Fruit fly (Drosophila melanogaster) whole organism, embryonic: Measurements from ENCODE around the gene Pka-C1.

ENCODE experiments used
- Atf-2 ChIP-seq: fragments of 200-800 bp; sonication (Bioruptor generic); optimal IDR thresholded peaks from 2 replicates; lab custom pipeline; 2016; ENCODE audit warnings: missing biosample characterization, missing genetic modification characterization
- Awh ChIP-seq: fragments of 200-800 bp; sonication (Bioruptor generic); IDR thresholded peaks from 2 replicates; pipeline ENCODE4, ENCODE4 v1.3.6; 2022; ENCODE audit warnings: missing biosample characterization, missing genetic modification characterization
- Blimp-1 ChIP-seq: fragments of 200-800 bp; sonication (Bioruptor generic); optimal IDR thresholded peaks from 3 replicates; lab custom pipeline; 2018; ENCODE audit warnings: missing biosample characterization, missing genetic modification characterization, mild to moderate bottlenecking, moderate library complexity, missing genetic modification reagents
- C15 ChIP-seq: fragments of 200-800 bp; sonication (Bioruptor generic); IDR thresholded peaks from 3 replicates; pipeline ENCODE4 v1.3.6; 2022; ENCODE audit warnings: missing biosample characterization, missing genetic modification characterization
- CG10462 ChIP-seq: fragments of 200-800 bp; sonication (Bioruptor generic); optimal IDR thresholded peaks from 2 replicates; lab custom pipeline; 2016; ENCODE audit warnings: missing biosample characterization, missing genetic modification characterization
- CG11695 ChIP-seq: fragments of 200-800 bp; sonication (Bioruptor generic); IDR thresholded peaks from 3 replicates; pipeline ENCODE4 v1.3.6; 2022; ENCODE audit warnings: missing biosample characterization, missing genetic modification characterization
- CG13287 ChIP-seq: fragments of 200-800 bp; sonication (Bioruptor generic); IDR thresholded peaks from 2 replicates; pipeline ENCODE4 v1.3.6; 2022; ENCODE audit warnings: missing biosample characterization, missing genetic modification characterization; ENCODE audit not compliant: partially characterized antibody
- CG13624 ChIP-seq: fragments of 200-800 bp; sonication (Bioruptor generic); optimal IDR thresholded peaks from 2 replicates; lab custom pipeline; 2016; ENCODE audit warnings: missing biosample characterization, missing genetic modification characterization
- CG13775 ChIP-seq: fragments of 200-800 bp; sonication (Bioruptor generic); optimal IDR thresholded peaks from 3 replicates; lab custom pipeline; 2017; ENCODE audit warnings: missing biosample characterization, mild to moderate bottlenecking, missing genetic modification characterization
- CG13894 ChIP-seq: fragments of 200-800 bp; sonication (Bioruptor generic); optimal IDR thresholded peaks from 3 replicates; lab custom pipeline; 2018; ENCODE audit warnings: missing biosample characterization, mild to moderate bottlenecking, missing genetic modification characterization, moderate library complexity
- CG14050 ChIP-seq: fragments of 200-800 bp; sonication (Bioruptor generic); IDR thresholded peaks from 3 replicates; pipeline ENCODE4 v1.3.6; 2022; ENCODE audit warnings: missing biosample characterization, missing genetic modification characterization
- CG17568 ChIP-seq: fragments of 200-800 bp; sonication (Bioruptor generic); optimal IDR thresholded peaks from 2 replicates; lab custom pipeline; 2018; ENCODE audit warnings: missing biosample characterization, mild to moderate bottlenecking, missing genetic modification characterization, moderate library complexity
- CG17802 ChIP-seq: fragments of 200-800 bp; sonication (Bioruptor generic); optimal IDR thresholded peaks from 2 replicates; lab custom pipeline; 2018; ENCODE audit warnings: missing biosample characterization, mild to moderate bottlenecking, missing genetic modification characterization, moderate library complexity
- CG2129 ChIP-seq: fragments of 200-800 bp; sonication (Bioruptor generic); IDR thresholded peaks from 2 replicates; pipeline ENCODE4 v1.3.6; 2022; ENCODE audit warnings: missing biosample characterization, missing genetic modification characterization; ENCODE audit not compliant: partially characterized antibody
- CG2199 ChIP-seq: fragments of 200-800 bp; sonication (Bioruptor generic); IDR thresholded peaks from 3 replicates; pipeline ENCODE4 v1.3.6; 2022; ENCODE audit warnings: missing biosample characterization, missing genetic modification characterization
- CG34422 ChIP-seq: fragments of 200-800 bp; sonication (Bioruptor generic); IDR thresholded peaks from 3 replicates; pipeline ENCODE4 v1.3.6; 2022; ENCODE audit warnings: missing biosample characterization, missing genetic modification characterization
- CG3838 ChIP-seq: fragments of 200-800 bp; sonication (Bioruptor generic); optimal IDR thresholded peaks from 3 replicates; lab custom pipeline; 2016; ENCODE audit warnings: missing biosample characterization, missing genetic modification characterization
- CG42726 ChIP-seq: fragments of 200-800 bp; sonication (Bioruptor generic); IDR thresholded peaks from 2 replicates; pipeline ENCODE4 v1.3.6; 2022; ENCODE audit warnings: missing biosample characterization, missing genetic modification characterization; ENCODE audit not compliant: partially characterized antibody
- CG5180 ChIP-seq: fragments of 200-800 bp; sonication (Bioruptor generic); optimal IDR thresholded peaks from 3 replicates; lab custom pipeline; 2017; ENCODE audit warnings: missing biosample characterization, missing genetic modification characterization, mild to moderate bottlenecking, moderate library complexity, missing genetic modification reagents
- CG6654 ChIP-seq: fragments of 200-800 bp; sonication (Bioruptor generic); optimal IDR thresholded peaks from 2 replicates; lab custom pipeline; 2017; ENCODE audit warnings: missing biosample characterization, mild to moderate bottlenecking, missing genetic modification characterization
- CG7372 ChIP-seq: fragments of 200-800 bp; sonication (Bioruptor generic); IDR thresholded peaks from 2 replicates; pipeline ENCODE4 v1.3.6; 2022; ENCODE audit warnings: missing biosample characterization, missing genetic modification characterization
- CG7556 ChIP-seq: fragments of 200-800 bp; sonication (Bioruptor generic); optimal IDR thresholded peaks from 2 replicates; lab custom pipeline; 2017; ENCODE audit warnings: missing biosample characterization, mild to moderate bottlenecking, missing genetic modification characterization
- CG8281 ChIP-seq: fragments of 200-800 bp; sonication (Bioruptor generic); optimal IDR thresholded peaks from 2 replicates; lab custom pipeline; 2018; ENCODE audit warnings: missing biosample characterization, mild to moderate bottlenecking, missing genetic modification characterization, moderate library complexity
- CG9932 ChIP-seq: fragments of 200-800 bp; sonication (Bioruptor generic); IDR thresholded peaks from 2 replicates; pipeline ENCODE4 v1.3.6; 2022; ENCODE audit warnings: missing biosample characterization, missing genetic modification characterization
- Drgx ChIP-seq: fragments of 200-800 bp; sonication (Bioruptor generic); IDR thresholded peaks from 2 replicates; pipeline ENCODE4 v1.3.6; 2022; ENCODE audit warnings: missing biosample characterization, missing genetic modification characterization
- E2f1 ChIP-seq: fragments of 200-800 bp; sonication (Bioruptor generic); IDR thresholded peaks from 2 replicates; pipeline ENCODE4 v1.3.6; 2022; ENCODE audit warnings: missing biosample characterization, missing genetic modification characterization
- E2f2 ChIP-seq: fragments of 200-800 bp; sonication (Bioruptor generic); IDR thresholded peaks from 2 replicates; pipeline ENCODE4 v1.3.6; 2022; ENCODE audit warnings: missing biosample characterization, missing genetic modification characterization
- Ets65A ChIP-seq: fragments of 200-800 bp; sonication (Bioruptor generic); peaks from one replicate; lab custom pipeline; 2016; ENCODE audit warnings: missing biosample characterization, missing genetic modification characterization
- HmgZ ChIP-seq: fragments of 200-800 bp; sonication (Bioruptor generic); optimal IDR thresholded peaks from 2 replicates; lab custom pipeline; 2018; ENCODE audit warnings: missing biosample characterization, mild to moderate bottlenecking, missing genetic modification characterization
- Lim3 ChIP-seq: fragments of 200-800 bp; sonication (Bioruptor generic); IDR thresholded peaks from 2 replicates; pipeline ENCODE4 v1.3.6; 2022; ENCODE audit warnings: missing biosample characterization, missing genetic modification characterization
- Oli ChIP-seq: fragments of 200-800 bp; sonication (Bioruptor generic); optimal IDR thresholded peaks from 2 replicates; lab custom pipeline; 2018; ENCODE audit warnings: missing biosample characterization, mild to moderate bottlenecking, missing genetic modification characterization, moderate library complexity
- Pdp1 ChIP-seq, 2 experiments: fragments of 200-800 bp; sonication (Bioruptor generic); optimal IDR thresholded peaks; 3 replicates each; lab custom pipeline; 2016; ENCODE audit warnings: missing biosample characterization in 2 of 2, missing genetic modification characterization in 2 of 2, mild to moderate bottlenecking in 1 of 2, moderate library complexity in 1 of 2
- Side ChIP-seq: fragments of 200-800 bp; sonication (Bioruptor generic); optimal IDR thresholded peaks from 2 replicates; lab custom pipeline; 2016; ENCODE audit warnings: missing biosample characterization, missing genetic modification characterization
- Usf ChIP-seq: fragments of 200-800 bp; sonication (Bioruptor generic); optimal IDR thresholded peaks from 2 replicates; lab custom pipeline; 2017; ENCODE audit warnings: missing genotype, missing biosample characterization, missing genetic modification characterization
- al ChIP-seq: fragments of 200-800 bp; sonication (Bioruptor generic); IDR thresholded peaks from 2 replicates; pipeline ENCODE4 v1.3.6; 2022; ENCODE audit warnings: missing biosample characterization, missing genetic modification characterization
- cg ChIP-seq: fragments of 200-800 bp; sonication (Bioruptor generic); optimal IDR thresholded peaks from 3 replicates; lab custom pipeline; 2019; ENCODE audit warnings: missing biosample characterization, mild to moderate bottlenecking, missing genetic modification characterization, moderate library complexity
- chinmo ChIP-seq: fragments of 200-800 bp; sonication (Bioruptor generic); IDR thresholded peaks from 4 replicates; pipeline ENCODE4 v1.3.6; 2022; ENCODE audit warnings: missing biosample characterization, missing genetic modification characterization; ENCODE audit not compliant: partially characterized antibody
- dmrt11E ChIP-seq: fragments of 200-800 bp; sonication (Bioruptor generic); optimal IDR thresholded peaks from 3 replicates; lab custom pipeline; 2018; ENCODE audit warnings: missing biosample characterization, mild to moderate bottlenecking, missing genetic modification characterization, moderate library complexity
- eve ChIP-seq, 2 experiments: fragments of >200 bp; optimal IDR thresholded peaks; 2 replicates each; lab custom pipeline; 2017; ENCODE audit warnings: missing biosample characterization in 2 of 2, missing genetic modification characterization in 2 of 2
- ftz-f1 ChIP-seq: fragments of 200-800 bp; sonication (Bioruptor generic); optimal IDR thresholded peaks from 2 replicates; lab custom pipeline; 2016; ENCODE audit warnings: missing biosample characterization, missing genetic modification characterization
- grn ChIP-seq: fragments of 200-800 bp; sonication (Bioruptor generic); optimal IDR thresholded peaks from 3 replicates; lab custom pipeline; 2017; ENCODE audit warnings: missing biosample characterization, missing genetic modification characterization
- hb ChIP-seq: fragments of 200-800 bp; sonication (Bioruptor generic); IDR thresholded peaks from 3 replicates; pipeline ENCODE4 v1.3.6; 2022; ENCODE audit warnings: missing biosample characterization, missing genetic modification characterization; ENCODE audit not compliant: partially characterized antibody
- nerfin-1 ChIP-seq: fragments of 200-800 bp; sonication (Bioruptor generic); optimal IDR thresholded peaks from 3 replicates; lab custom pipeline; 2019; ENCODE audit warnings: missing biosample characterization, mild to moderate bottlenecking, missing genetic modification characterization, moderate library complexity
- nom ChIP-seq: fragments of 200-800 bp; sonication (Bioruptor generic); optimal IDR thresholded peaks from 2 replicates; lab custom pipeline; 2017; ENCODE audit warnings: missing biosample characterization, missing genetic modification characterization, mild to moderate bottlenecking, moderate library complexity, missing genetic modification reagents
- oc ChIP-seq: fragments of 200-800 bp; sonication (Bioruptor generic); optimal IDR thresholded peaks from 2 replicates; lab custom pipeline; 2018; ENCODE audit warnings: missing biosample characterization, mild to moderate bottlenecking, missing genetic modification characterization, moderate library complexity
- pros ChIP-seq: fragments of 200-800 bp; sonication (Bioruptor generic); optimal IDR thresholded peaks from 3 replicates; lab custom pipeline; 2019; ENCODE audit warnings: missing biosample characterization, mild to moderate bottlenecking, missing genetic modification characterization, moderate library complexity
- sens ChIP-seq: fragments of 200-800 bp; sonication (Bioruptor generic); peaks from one replicate; lab custom pipeline; 2016; ENCODE audit warnings: missing biosample characterization, missing genetic modification characterization
- shn ChIP-seq: fragments of 200-800 bp; sonication (Bioruptor generic); optimal IDR thresholded peaks from 3 replicates; lab custom pipeline; 2016; ENCODE audit warnings: missing biosample characterization, missing genetic modification characterization
- stwl ChIP-seq: fragments of 200-800 bp; sonication (Bioruptor generic); optimal IDR thresholded peaks from 3 replicates; lab custom pipeline; 2018; ENCODE audit warnings: missing biosample characterization, mild to moderate bottlenecking, missing genetic modification characterization, moderate library complexity

Gene Pka-C1

dm6 chr2L:9707103-9707502 lies 8.0 kb upstream of the Pka-C1 start:
- no peak for TF ChIP-seq CG13894
- TF ChIP-seq CG6654 = no peak
- TF ChIP-seq ftz-f1 (GFP tag; lab: Kevin White, UChicago) = peak; percentile 36
- 0 out of 4 replicates have a peak, but pooled peaks have one; percentile 5 for TF ChIP-seq chinmo
- TF ChIP-seq CG2199 (GFP tag; lab: Robert Waterston, UW) = 0 out of 3 replicates have a peak, but pooled peaks have one; percentile 58
- peak; percentile 48 for TF ChIP-seq sens (GFP tag; lab: Kevin White, UChicago)
- TF ChIP-seq nom (GFP tag; lab: Kevin White, UChicago) = peak; percentile 77
- peak; percentile 53; the same call in 1 of the 2 replicates for TF ChIP-seq Drgx (GFP tag; lab: Robert Waterston, UW)

- TF ChIP-seq CG13624 (no peak), E2f2 (GFP tag; lab: Robert Waterston, UW) (no peak), al (GFP tag; lab: Robert Waterston, UW) (no peak), Usf (GFP tag; lab: Kevin White, UChicago) (no peak), CG42726 (GFP tag; lab: Robert Waterston, UW) (peak; percentile 59; the same call in 1 of the 2 replicates), eve (GFP tag; optimal IDR thresholded peaks at IDR 0.05; lab: Kevin White, UChicago) (peak in 1 of 2 experiments; percentile 43), CG9932 (GFP tag; lab: Robert Waterston, UW) (no peak), CG14050 (no peak), CG11695 (GFP tag; lab: Robert Waterston, UW) (peak; percentile 7; the same call in 1 of the 3 replicates), stwl (tag; lab: Kevin White, UChicago) (peak; percentile 30), C15 (no peak), hb (GFP tag; lab: Robert Waterston, UW) (no peak), Pdp1 (GFP tag; optimal IDR thresholded peaks at IDR 0.05; lab: Kevin White, UChicago) (peak in 1 of 2 experiments; percentile 48), CG3838 (GFP tag; lab: Kevin White, UChicago) (no peak), pros (GFP tag; lab: Kevin White, UChicago) (peak; percentile 19), nerfin-1 (tag; lab: Kevin White, UChicago) (no peak), dmrt11E (no peak), Awh (GFP tag; lab: Robert Waterston, UW) (no peak; the same call in 1 of the 2 replicates), Blimp-1 (GFP tag; lab: Kevin White, UChicago) (peak; percentile 47), Side (GFP tag; lab: Kevin White, UChicago) (no peak), grn (GFP tag; lab: Kevin White, UChicago) (no peak), E2f1 (no peak; the same call in 1 of the 2 replicates), Lim3 (GFP tag; lab: Robert Waterston, UW) (no peak), CG7556 (no peak), CG34422 (GFP tag; lab: Robert Waterston, UW) (peak; percentile 78; the same call in 1 of the 3 replicates), CG2129 (GFP tag; lab: Robert Waterston, UW) (no peak), CG10462 (GFP tag; lab: Kevin White, UChicago) (no peak), CG17802 (tag; lab: Kevin White, UChicago) (no peak), CG13775 (no peak), Atf-2 (no peak), HmgZ (tag; lab: Kevin White, UChicago) (peak; percentile 46), CG5180 (peak; percentile 23), cg (GFP tag; lab: Kevin White, UChicago) (no peak), Ets65A (GFP tag; lab: Kevin White, UChicago) (no peak), oc (tag; lab: Kevin White, UChicago) (peak; percentile 44), CG8281 (tag; lab: Kevin White, UChicago) (peak; percentile 40), shn (GFP tag; lab: Kevin White, UChicago) (no peak), Oli (tag; lab: Kevin White, UChicago) (no peak), CG13287 (peak; percentile 39; the same call in 1 of the 2 replicates), CG7372 (GFP tag; lab: Robert Waterston, UW) (no peak), CG17568 (GFP tag; lab: Kevin White, UChicago) (no peak)
Measured at dm6 chr2L:9705872-9706317, 6.8 kb upstream of the Pka-C1 start, which contains the start of gene CG31710. TSS of gene CG31710 (minus strand) at chr2L:9705954.
